Worm (Caenorhabditis elegans) whole organism, L4/young adult: ENCODE results near the gene F37C4.5.

Experiments used
- W03F9.2 ChIP-seq: fragments of 150-350 bp; optimal IDR thresholded peaks from 2 replicates; lab custom pipeline; 2014; ENCODE audit warnings: missing biosample characterization, missing genetic modification characterization
- dao-5 ChIP-seq: sonication (generic microtip); optimal IDR thresholded peaks from 2 replicates; lab custom pipeline; 2016; ENCODE audit warnings: missing genotype, missing genetic modification characterization, moderate library complexity, missing compliant biosample characterization
- him-1 ChIP-seq: sonication (generic microtip); optimal IDR thresholded peaks from 2 replicates; lab custom pipeline; 2016; ENCODE audit warnings: missing genotype, missing genetic modification reagents, missing genetic modification characterization, missing compliant biosample characterization

- TF ChIP-seq W03F9.2 (tag; lab: Kevin White, UChicago) (no peak), dao-5 (tag; lab: Kevin White, UChicago) (no peak), him-1 (tag; lab: Kevin White, UChicago) (no peak)
These were observed 46.9 kb downstream of the F37C4.5 start, which contains the start of gene F28F9.3 for ce11 chrIV:3826590-3827128.
